Fruit fly (Drosophila melanogaster): Measurements from ENCODE around the gene osa.

The osa gene

DNA sequence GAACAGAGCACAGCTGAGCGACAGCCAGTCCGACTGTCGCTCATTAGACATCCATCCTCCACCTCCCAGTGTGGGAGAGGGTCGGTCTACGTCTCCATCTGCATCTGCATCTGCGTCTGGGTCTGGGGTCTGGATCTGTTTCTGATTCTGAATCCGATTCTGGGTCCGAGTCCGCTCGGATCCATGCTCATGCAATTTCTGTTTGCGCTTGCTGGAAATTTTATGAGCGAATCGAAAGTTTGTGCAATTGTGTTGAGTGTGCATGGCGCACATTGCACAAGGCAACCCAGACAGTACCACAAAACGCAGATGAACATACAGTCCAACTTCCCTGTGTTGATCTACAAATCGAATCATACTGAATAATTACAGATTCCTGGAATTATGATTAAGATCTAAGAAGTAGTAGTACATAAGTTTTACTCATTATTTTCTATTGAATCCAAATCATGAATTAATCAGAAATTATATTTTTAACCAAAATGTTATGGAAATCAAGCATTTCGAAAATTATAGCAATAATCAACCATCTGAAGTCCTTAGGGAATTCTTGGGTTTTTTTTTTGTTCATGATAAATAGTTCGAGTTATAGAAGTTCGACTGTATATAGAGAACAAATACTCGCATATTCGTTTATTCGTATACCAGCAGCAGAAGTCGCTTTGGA lies 15.0 kb downstream of the osa start (continued):
- 0 out of 3 replicates have a peak, but pooled peaks have one; percentile 20 for TF ChIP-seq CG6791 (GFP tag; IDR thresholded peaks at IDR 0.05; ENCODE audit: partially characterized antibody)
- no peak for TF ChIP-seq jumu (GFP tag; optimal IDR thresholded peaks at IDR 0.05)
- 0 out of 3 replicates have a peak, but pooled peaks have one; percentile 10 for TF ChIP-seq dysf (GFP tag; IDR thresholded peaks at IDR 0.05)
- no peak for TF ChIP-seq Doc2 (GFP tag; IDR thresholded peaks at IDR 0.05)
- peak; percentile 15 for TF ChIP-seq CoRest (tag; optimal IDR thresholded peaks at IDR 0.05)
- peak; percentile 83 for TF ChIP-seq sens (GFP tag)
- no peak for TF ChIP-seq TFAM (GFP tag; optimal IDR thresholded peaks at IDR 0.05)
- TF ChIP-seq CG7928 (GFP tag; optimal IDR thresholded peaks at IDR 0.05), result no peak
- peak; percentile 82 for TF ChIP-seq lbe (GFP tag; optimal IDR thresholded peaks at IDR 0.05)
- peak; percentile 4 for TF ChIP-seq Asciz (GFP tag; optimal IDR thresholded peaks at IDR 0.05)
- TF ChIP-seq CG4360 (GFP tag; IDR thresholded peaks at IDR 0.05), result no peak

DNA sequence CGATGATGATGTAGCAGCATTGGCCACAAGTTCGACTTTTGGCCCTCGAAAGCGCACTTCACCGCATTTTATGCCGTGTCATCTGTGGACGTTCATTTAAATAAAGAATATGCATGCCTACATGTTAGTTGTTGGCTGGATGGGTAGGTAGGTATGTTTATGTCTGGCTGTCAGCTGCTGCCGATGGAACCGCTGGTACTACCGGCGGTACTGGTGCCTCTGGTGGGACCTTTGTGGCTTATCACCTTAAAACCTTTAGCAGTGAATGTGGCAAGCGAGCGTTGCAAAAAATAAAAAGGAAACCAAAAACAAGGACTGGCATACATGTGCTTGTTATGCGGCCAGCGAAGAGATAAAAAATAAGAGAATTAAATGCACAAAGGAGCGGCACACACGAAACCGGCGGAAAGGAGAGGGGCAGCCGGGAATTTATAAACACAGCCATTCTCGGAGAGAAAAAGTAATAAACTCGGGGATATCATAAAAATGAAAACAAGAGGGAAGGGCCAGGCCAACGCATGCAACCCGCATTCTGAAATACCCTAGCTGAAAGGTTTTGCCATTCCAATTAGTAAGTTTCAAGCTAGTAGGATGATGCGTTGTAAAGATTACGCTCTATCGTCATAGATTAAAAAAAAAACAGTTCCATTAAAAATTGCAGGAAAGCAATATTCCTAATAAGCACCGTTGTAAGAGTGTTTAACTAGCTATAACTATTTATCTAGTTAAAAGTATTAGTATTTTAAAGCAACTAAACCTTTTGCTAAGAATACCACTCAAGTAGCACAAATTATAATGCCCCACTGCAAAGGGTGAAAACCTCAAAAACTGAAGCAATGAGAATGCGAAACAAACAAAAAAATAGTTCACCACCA lies 15.9 kb downstream of the osa start:
- TF ChIP-seq dmrt11E (tag; optimal IDR thresholded peaks at IDR 0.05), result no peak
- peak; percentile 59 for TF ChIP-seq gcm (GFP tag; optimal IDR thresholded peaks at IDR 0.05)
- TF ChIP-seq D19A (tag; optimal IDR thresholded peaks at IDR 0.05), result peak; percentile 59
- TF ChIP-seq corto (GFP tag; optimal IDR thresholded peaks at IDR 0.05), result peak; percentile 21
- no peak for TF ChIP-seq pros (GFP tag; optimal IDR thresholded peaks at IDR 0.05)
- TF ChIP-seq psq (GFP tag; optimal IDR thresholded peaks at IDR 0.05), result peak; percentile 10
- TF ChIP-seq bsh (GFP tag; optimal IDR thresholded peaks at IDR 0.05), result peak in 1 of 2 experiments; percentile 62
- TF ChIP-seq Drgx (GFP tag; IDR thresholded peaks at IDR 0.05), result peak; percentile 55; the same call in 1 of the 2 replicates
- no peak for TF ChIP-seq CG9727 (GFP tag; optimal IDR thresholded peaks at IDR 0.05)
- TF ChIP-seq tx (GFP tag; optimal IDR thresholded peaks at IDR 0.05), result no peak
- TF ChIP-seq nom (GFP tag; optimal IDR thresholded peaks at IDR 0.05), result peak; percentile 33
- peak; percentile 35 for TF ChIP-seq cad (GFP tag; optimal IDR thresholded peaks at IDR 0.05)
- no peak for TF ChIP-seq fd64A (GFP tag; optimal IDR thresholded peaks at IDR 0.05)

DNA sequence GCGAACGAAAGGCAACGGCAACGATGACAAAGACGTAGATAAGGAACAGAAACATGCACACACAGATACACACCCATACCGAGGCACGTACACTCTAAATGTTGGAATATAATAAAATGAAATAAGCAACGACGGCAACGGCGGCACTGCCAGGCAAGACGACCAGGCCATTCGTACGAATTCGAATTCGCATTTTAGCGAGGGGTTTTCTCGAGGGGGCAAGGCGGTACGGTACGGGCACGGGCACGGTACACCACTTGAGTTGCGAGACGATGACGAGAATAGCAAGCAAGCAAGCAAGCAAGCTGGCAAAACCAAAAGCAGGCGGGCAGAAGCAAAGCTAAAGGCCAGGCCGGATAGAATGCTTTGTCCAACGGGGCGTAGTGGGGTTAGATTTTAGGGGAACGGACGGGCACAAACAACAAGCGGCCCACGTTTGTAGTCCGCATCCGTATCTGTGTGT lies 17.0 kb downstream of the osa start:
- TF ChIP-seq CG9932 (GFP tag; IDR thresholded peaks at IDR 0.05) (peak; percentile 29), C15 (GFP tag; IDR thresholded peaks at IDR 0.05) (no peak), chm (GFP tag; IDR thresholded peaks at IDR 0.05) (0 out of 2 replicates have a peak, but pooled peaks have one; percentile 8), esg (GFP tag; conservative IDR thresholded peaks at IDR 0.05) (no peak), CG34224 (GFP tag; IDR thresholded peaks at IDR 0.05; ENCODE audit: partially characterized antibody) (peak; percentile 47; the same call in 1 of the 3 replicates), CG12391 (tag; optimal IDR thresholded peaks at IDR 0.05) (no peak), B-H2 (GFP tag; optimal IDR thresholded peaks at IDR 0.05) (peak; percentile 25), lola (GFP tag; optimal IDR thresholded peaks at IDR 0.05) (no peak), HmgZ (tag; optimal IDR thresholded peaks at IDR 0.05) (peak; percentile 35), schlank (tag; optimal IDR thresholded peaks at IDR 0.05) (no peak), Drgx (GFP tag; IDR thresholded peaks at IDR 0.05) (no peak), cwo (GFP tag; optimal IDR thresholded peaks at IDR 0.05) (peak; percentile 91), kah (GFP tag; optimal IDR thresholded peaks at IDR 0.05) (no peak), twi (tag; optimal IDR thresholded peaks at IDR 0.05) (no peak), gro (GFP tag; optimal IDR thresholded peaks at IDR 0.05) (peak; percentile 47), pfk (GFP tag; optimal IDR thresholded peaks at IDR 0.05) (peak; percentile 58), sug (tag; optimal IDR thresholded peaks at IDR 0.05) (peak; percentile 7), Spps (tag; optimal IDR thresholded peaks at IDR 0.05) (no peak), zf30C (GFP tag; optimal IDR thresholded peaks at IDR 0.05) (peak; percentile 51), CG14441 (GFP tag; IDR thresholded peaks at IDR 0.05) (0 out of 2 replicates have a peak, but pooled peaks have one; percentile 16), ash1 (GFP tag; optimal IDR thresholded peaks at IDR 0.05) (peak; percentile 12), MBD-R2 (GFP tag; IDR thresholded peaks at IDR 0.05) (peak; percentile 25; the same call in 1 of the 2 replicates)
